Worm (Caenorhabditis elegans) whole organism, mixed stage, embryonic: ENCODE measurements around the gene C18G1.8.
A peak's percentile ranks its signal among the peaks of the same experiment; 100 is the strongest.

ENCODE experiments used
- M03D4.4 ChIP-seq: sonication (generic microtip); optimal IDR thresholded peaks from 2 replicates; lab custom pipeline; 2017; ENCODE audit warnings: mild to moderate bottlenecking, missing genetic modification characterization, missing compliant biosample characterization
- bed-3 ChIP-seq: fragments of 200-800 bp; sonication (Bioruptor generic); optimal IDR thresholded peaks from 3 replicates; lab custom pipeline; 2018; ENCODE audit warnings: mild to moderate bottlenecking, missing genetic modification characterization, moderate library complexity, missing compliant biosample characterization
- blmp-1 ChIP-seq: fragments of 150-350 bp; optimal IDR thresholded peaks from 2 replicates; lab custom pipeline; 2014; ENCODE audit warnings: missing biosample characterization, missing genetic modification characterization
- ceh-39 ChIP-seq: fragments of 150-350 bp; optimal IDR thresholded peaks from 2 replicates; lab custom pipeline; 2014; ENCODE audit warnings: missing biosample characterization, missing genetic modification characterization
- ceh-43 ChIP-seq: fragments of 200-800 bp; sonication (Bioruptor generic); optimal IDR thresholded peaks from 2 replicates; lab custom pipeline; 2018; ENCODE audit warnings: mild to moderate bottlenecking, missing genetic modification characterization, moderate library complexity, missing compliant biosample characterization
- ceh-83 ChIP-seq: fragments of 200-800 bp; sonication (Bioruptor generic); optimal IDR thresholded peaks from 2 replicates; lab custom pipeline; 2018; ENCODE audit warnings: mild to moderate bottlenecking, missing genetic modification characterization, missing compliant biosample characterization
- ces-1 ChIP-seq: fragments of 150-350 bp; optimal IDR thresholded peaks from 2 replicates; lab custom pipeline; 2014; ENCODE audit warnings: missing biosample characterization, missing genetic modification reagents, missing genetic modification characterization
- cnd-1 ChIP-seq: fragments of 200-800 bp; sonication (Bioruptor generic); optimal IDR thresholded peaks from 2 replicates; lab custom pipeline; 2018; ENCODE audit warnings: mild to moderate bottlenecking, missing genetic modification characterization, missing compliant biosample characterization
- drap-1 ChIP-seq: fragments of 200-800 bp; sonication (Bioruptor generic); optimal IDR thresholded peaks from 3 replicates; lab custom pipeline; 2018; ENCODE audit warnings: mild to moderate bottlenecking, missing genetic modification characterization, missing compliant biosample characterization
- elt-1 ChIP-seq: sonication (generic microtip); optimal IDR thresholded peaks from 2 replicates; lab custom pipeline; 2017; ENCODE audit warnings: missing genetic modification characterization, mild to moderate bottlenecking, missing compliant biosample characterization, antibody characterized with exemption, moderate library complexity, borderline replicate concordance; ENCODE audit not compliant: insufficient read depth
- elt-3 ChIP-seq: fragments of 150-350 bp; optimal IDR thresholded peaks from 2 replicates; lab custom pipeline; 2014; ENCODE audit warnings: missing biosample characterization, missing genetic modification characterization
- flh-1 ChIP-seq: fragments of 200-800 bp; sonication (Bioruptor generic); optimal IDR thresholded peaks from 2 replicates; lab custom pipeline; 2018; ENCODE audit warnings: mild to moderate bottlenecking, missing genetic modification characterization, moderate library complexity, missing compliant biosample characterization
- ham-2 ChIP-seq: fragments of 200-800 bp; sonication (Bioruptor generic); optimal IDR thresholded peaks from 2 replicates; lab custom pipeline; 2018; ENCODE audit warnings: mild to moderate bottlenecking, missing genetic modification characterization, missing compliant biosample characterization
- hlh-1 ChIP-seq: fragments of 150-350 bp; optimal IDR thresholded peaks from 2 replicates; lab custom pipeline; 2014; ENCODE audit warnings: missing biosample characterization, missing genetic modification reagents, missing genetic modification characterization
- lin-13 ChIP-seq: fragments of 150-350 bp; optimal IDR thresholded peaks from 2 replicates; lab custom pipeline; 2014; ENCODE audit warnings: missing biosample characterization, missing genetic modification characterization
- lin-32 ChIP-seq: fragments of 200-800 bp; sonication (Bioruptor generic); optimal IDR thresholded peaks from 2 replicates; lab custom pipeline; 2018; ENCODE audit warnings: mild to moderate bottlenecking, missing genetic modification characterization, missing compliant biosample characterization
- lsy-2 ChIP-seq: fragments of 150-350 bp; optimal IDR thresholded peaks from 2 replicates; lab custom pipeline; 2014; ENCODE audit warnings: missing biosample characterization, missing genetic modification characterization
- mab-5 ChIP-seq: fragments of 150-350 bp; optimal IDR thresholded peaks from 2 replicates; lab custom pipeline; 2014; ENCODE audit warnings: missing biosample characterization, missing genetic modification characterization
- mep-1 ChIP-seq: fragments of 150-350 bp; optimal IDR thresholded peaks from 2 replicates; lab custom pipeline; 2017; ENCODE audit warnings: missing biosample characterization, missing genetic modification reagents, missing genetic modification characterization, inconsistent platforms
- mls-2 ChIP-seq: sonication (generic microtip); optimal IDR thresholded peaks from 2 replicates; lab custom pipeline; 2016; ENCODE audit warnings: mild to moderate bottlenecking, missing genetic modification characterization, moderate library complexity, missing compliant biosample characterization
- nhr-12 ChIP-seq: fragments of 150-350 bp; optimal IDR thresholded peaks from 2 replicates; lab custom pipeline; 2014; ENCODE audit warnings: missing biosample characterization, missing genetic modification characterization
- nhr-2 ChIP-seq: fragments of 150-350 bp; optimal IDR thresholded peaks from 2 replicates; lab custom pipeline; 2014; ENCODE audit warnings: missing biosample characterization, missing genetic modification characterization
- nhr-237 ChIP-seq: fragments of 150-350 bp; optimal IDR thresholded peaks from 2 replicates; lab custom pipeline; 2014; ENCODE audit warnings: missing biosample characterization, missing genetic modification characterization
- nhr-28 ChIP-seq: fragments of 150-350 bp; optimal IDR thresholded peaks from 2 replicates; lab custom pipeline; 2014; ENCODE audit warnings: missing biosample characterization, missing genetic modification characterization
- nhr-76 ChIP-seq: sonication (generic microtip); optimal IDR thresholded peaks from 2 replicates; lab custom pipeline; 2017; ENCODE audit warnings: missing biosample characterization, missing genetic modification characterization
- pha-4 ChIP-seq: fragments of 150-350 bp; optimal IDR thresholded peaks from 2 replicates; lab custom pipeline; 2018; ENCODE audit warnings: missing biosample characterization, missing genetic modification reagents, missing genetic modification characterization
- sem-2 ChIP-seq: fragments of 200-800 bp; sonication (Bioruptor generic); optimal IDR thresholded peaks from 2 replicates; lab custom pipeline; 2018; ENCODE audit warnings: mild to moderate bottlenecking, missing genetic modification characterization, missing compliant biosample characterization
- snpc-4 ChIP-seq: fragments of 150-350 bp; optimal IDR thresholded peaks from 2 replicates; lab custom pipeline; 2014; ENCODE audit warnings: missing biosample characterization, missing genetic modification characterization
- sptf-1 ChIP-seq: sonication (generic microtip); optimal IDR thresholded peaks from 2 replicates; lab custom pipeline; 2017; ENCODE audit warnings: mild to moderate bottlenecking, missing genetic modification characterization, moderate library complexity, missing compliant biosample characterization
- tbx-8 ChIP-seq: fragments of 200-800 bp; sonication (Bioruptor generic); optimal IDR thresholded peaks from 2 replicates; lab custom pipeline; 2018; ENCODE audit warnings: mild to moderate bottlenecking, missing genetic modification characterization, moderate library complexity, missing compliant biosample characterization
- unc-120 ChIP-seq: sonication (generic microtip); optimal IDR thresholded peaks from 2 replicates; lab custom pipeline; 2017; ENCODE audit warnings: missing genetic modification characterization, missing compliant biosample characterization; ENCODE audit not compliant: poor library complexity, severe bottlenecking
- unc-39 ChIP-seq: fragments of 150-350 bp; optimal IDR thresholded peaks from 2 replicates; lab custom pipeline; 2014; ENCODE audit warnings: missing biosample characterization, missing genetic modification characterization
- unc-62 ChIP-seq: fragments of 150-350 bp; optimal IDR thresholded peaks from 2 replicates; lab custom pipeline; 2014; ENCODE audit warnings: missing biosample characterization, missing genetic modification reagents, missing genetic modification characterization
- zip-8 ChIP-seq: fragments of 150-350 bp; optimal IDR thresholded peaks from 2 replicates; lab custom pipeline; 2014; ENCODE audit warnings: missing biosample characterization, missing genetic modification characterization
- ztf-11 ChIP-seq: fragments of 150-350 bp; optimal IDR thresholded peaks from 2 replicates; lab custom pipeline; 2014; ENCODE audit warnings: missing biosample characterization, missing genetic modification characterization

The C18G1.8 gene

DNA sequence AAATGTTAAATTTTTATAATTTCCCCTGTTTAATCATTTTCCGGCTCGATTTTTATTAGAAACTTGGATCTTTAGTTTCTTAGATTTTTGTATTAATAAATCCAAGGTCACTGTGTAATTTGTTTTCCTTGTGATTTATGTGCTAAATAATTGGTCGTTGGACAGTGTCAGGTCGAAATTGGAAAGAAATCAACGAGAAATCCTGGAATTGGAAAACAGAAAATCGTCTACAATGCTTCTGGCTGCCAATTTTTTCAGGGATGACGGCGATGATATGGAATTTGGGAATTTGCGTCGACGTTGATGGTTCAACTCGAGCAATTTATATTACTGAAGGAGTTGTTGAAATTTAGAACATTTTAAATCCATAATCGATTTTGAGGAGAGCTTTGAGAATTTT lies 31.8 kb downstream of the C18G1.8 start:
- TF ChIP-seq mls-2: no peak
- TF ChIP-seq lin-32 (GFP tag; lab: Kevin White, UChicago): no peak
- TF ChIP-seq ham-2 (GFP tag; lab: Kevin White, UChicago): no peak
- TF ChIP-seq pha-4: no peak
- TF ChIP-seq cnd-1 (tag; lab: Kevin White, UChicago): no peak
- TF ChIP-seq unc-120 (tag; lab: Kevin White, UChicago): no peak
- TF ChIP-seq ces-1 (GFP tag; lab: Kevin White, UChicago): no peak
- no peak for TF ChIP-seq ceh-83 (GFP tag; lab: Kevin White, UChicago)
- TF ChIP-seq snpc-4 (tag; lab: Kevin White, UChicago): no peak

DNA sequence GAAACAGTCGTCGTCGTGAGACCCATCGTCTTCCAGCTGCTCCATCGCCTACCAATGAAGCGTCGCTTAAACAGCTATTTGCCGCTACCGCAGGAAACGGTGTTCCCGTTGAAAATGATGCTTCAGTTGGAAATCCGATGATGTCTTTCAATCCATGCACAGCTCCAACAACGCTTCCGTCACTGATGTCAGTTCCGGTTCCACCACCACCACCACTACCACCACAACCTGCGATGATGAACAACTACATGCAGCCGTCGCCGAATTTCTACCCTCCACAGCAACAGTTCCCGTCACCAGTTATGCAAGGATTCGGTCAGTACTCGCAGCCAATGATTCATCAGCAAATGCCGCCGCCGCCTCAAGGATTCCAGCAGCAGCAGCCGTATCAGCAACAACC lies 32.4 kb downstream of the C18G1.8 start:
- TF ChIP-seq mab-5 (tag; lab: Kevin White, UChicago): no peak
- peak; percentile 27 for TF ChIP-seq ceh-83 (GFP tag; lab: Kevin White, UChicago)
- no peak for TF ChIP-seq cnd-1 (tag; lab: Kevin White, UChicago)
- no peak for TF ChIP-seq mep-1 (tag; lab: Kevin White, UChicago)
- TF ChIP-seq M03D4.4 (tag; lab: Kevin White, UChicago): no peak
- TF ChIP-seq ham-2 (GFP tag; lab: Kevin White, UChicago): no peak
- TF ChIP-seq, all 35 proteins: peak for 1

DNA sequence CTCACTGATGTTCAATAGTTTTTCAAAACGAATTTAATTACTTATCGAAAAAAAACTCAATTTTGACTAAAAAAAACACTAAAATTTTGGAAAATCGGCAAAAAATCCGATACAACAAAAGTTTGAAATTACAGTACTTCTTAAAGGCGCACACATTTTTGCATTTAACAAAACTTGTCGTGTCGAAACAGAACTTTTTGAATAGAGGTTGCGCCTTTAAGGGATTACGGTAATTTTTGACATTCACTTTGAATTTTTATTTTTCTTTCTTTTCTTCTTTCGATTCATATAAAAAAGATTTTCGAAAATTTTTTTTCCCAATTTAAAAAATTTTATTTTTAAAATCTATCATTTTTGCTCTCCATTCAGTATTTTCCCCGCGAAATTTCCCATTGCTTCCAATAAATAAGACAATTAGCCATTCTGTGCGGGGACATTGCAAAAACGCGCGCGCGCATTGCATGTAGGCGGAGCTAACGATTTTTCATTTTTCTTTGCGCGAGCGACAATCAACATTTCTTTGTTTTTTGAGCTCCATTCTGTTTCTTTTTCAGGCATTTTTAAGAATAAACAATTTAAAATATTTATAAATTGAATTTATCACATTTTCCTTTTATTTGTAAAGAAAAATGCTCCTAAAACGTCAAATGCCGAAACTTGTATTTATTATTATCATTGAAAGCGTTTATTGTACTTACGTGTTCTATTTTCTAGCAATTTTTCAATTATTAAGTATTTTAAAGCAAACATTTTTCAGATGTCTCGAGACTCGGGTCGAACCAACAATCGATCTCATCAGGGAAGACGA lies 35.0 kb downstream of the C18G1.8 start, which contains the start of gene F39G3.3:
TSS of gene F39G3.3 (plus strand) at position 758 of the 808 bp plus-strand sequence.
- TF ChIP-seq snpc-4 (tag; lab: Kevin White, UChicago) (no peak), drap-1 (GFP tag; lab: Kevin White, UChicago) (peak; percentile 81), mep-1 (tag; lab: Kevin White, UChicago) (peak; percentile 85), nhr-76 (tag; lab: Kevin White, UChicago) (peak; percentile 35), sem-2 (GFP tag; lab: Kevin White, UChicago) (peak; percentile 67), unc-62 (peak; percentile 5), blmp-1 (tag; lab: Kevin White, UChicago) (peak; percentile 72), M03D4.4 (tag; lab: Kevin White, UChicago) (peak; percentile 92), ceh-43 (GFP tag; lab: Kevin White, UChicago) (peak; percentile 95), elt-3 (tag; lab: Kevin White, UChicago) (no peak), ces-1 (GFP tag; lab: Kevin White, UChicago) (peak; percentile 89), unc-39 (peak; percentile 31), hlh-1 (tag; lab: Kevin White, UChicago) (peak; percentile 87), lin-32 (GFP tag; lab: Kevin White, UChicago) (peak; percentile 58), flh-1 (GFP tag; lab: Kevin White, UChicago) (peak; percentile 47), sptf-1 (tag; lab: Kevin White, UChicago) (peak; percentile 95), tbx-8 (peak; percentile 65), ztf-11 (peak; percentile 64), ceh-39 (tag; lab: Kevin White, UChicago) (peak; percentile 11), mab-5 (tag; lab: Kevin White, UChicago) (peak; percentile 82), unc-120 (tag; lab: Kevin White, UChicago) (peak; percentile 79), lsy-2 (tag; lab: Kevin White, UChicago) (peak; percentile 65), bed-3 (peak; percentile 77), pha-4 (peak; percentile 2), nhr-237 (no peak), nhr-12 (tag; lab: Kevin White, UChicago) (no peak), nhr-28 (tag; lab: Kevin White, UChicago) (no peak), nhr-2 (tag; lab: Kevin White, UChicago) (peak; percentile 65), lin-13 (tag; lab: Kevin White, UChicago) (peak; percentile 68), cnd-1 (tag; lab: Kevin White, UChicago) (peak; percentile 80), ham-2 (GFP tag; lab: Kevin White, UChicago) (peak; percentile 81), ceh-83 (GFP tag; lab: Kevin White, UChicago) (peak; percentile 87), mls-2 (peak; percentile 93), zip-8 (tag; lab: Kevin White, UChicago) (no peak), elt-1 (tag; lab: Kevin White, UChicago) (peak; percentile 39)
